Worm (Caenorhabditis elegans): ENCODE data around the gene ctf-18.

ctf-18 gene

DNA sequence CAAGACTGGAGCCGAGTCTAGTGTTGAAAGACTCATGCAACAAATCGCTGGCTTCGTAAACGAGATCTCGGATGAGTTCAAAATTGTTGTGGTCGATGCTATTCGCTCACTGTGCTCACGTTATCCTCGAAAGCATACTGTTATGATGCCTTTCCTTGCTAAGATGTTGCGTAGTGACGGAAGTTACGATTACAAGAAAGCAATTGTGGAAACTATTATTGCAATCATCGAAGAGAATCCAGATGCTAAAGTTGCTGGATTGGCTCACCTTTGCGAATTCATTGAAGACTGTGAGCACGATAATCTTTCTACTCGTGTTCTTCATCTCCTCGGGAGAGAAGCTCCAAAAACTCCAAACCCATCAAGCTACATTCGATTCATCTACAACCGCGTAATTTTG, 27.0 kb upstream of the ctf-18 start:
- TF ChIP-seq tab-1 (GFP tag; IDR thresholded peaks at IDR 0.05) (no peak), klf-2 (GFP tag; conservative IDR thresholded peaks at IDR 0.05) (no peak), T22C8.4 (GFP tag; IDR thresholded peaks at IDR 0.05) (no peak), flt-1 (GFP tag; IDR thresholded peaks at IDR 0.05) (no peak)

DNA sequence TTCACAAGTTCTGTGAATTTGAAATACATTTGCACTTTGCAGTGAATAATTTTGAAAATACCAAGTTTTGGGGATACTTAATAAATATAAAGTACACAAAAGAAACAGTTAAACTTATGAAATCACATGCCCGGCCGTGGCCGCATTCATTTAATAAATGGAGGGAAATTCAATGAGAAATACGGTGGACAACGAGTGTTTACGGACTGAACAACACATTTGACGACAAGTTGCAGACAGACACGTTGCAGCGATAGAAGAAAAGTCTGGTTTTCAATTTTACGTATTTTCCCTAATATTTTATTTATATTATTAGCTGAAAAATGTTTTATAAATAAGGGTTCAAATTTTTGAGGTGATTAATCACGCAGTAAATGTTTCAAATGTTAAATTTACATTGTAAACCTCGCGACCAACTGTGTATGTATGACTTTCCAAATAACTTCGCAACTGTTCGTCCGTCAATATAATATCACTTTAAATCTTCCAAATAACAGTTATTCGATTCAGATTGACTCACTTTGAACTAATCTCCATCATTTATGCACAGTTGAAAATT, 25.1 kb upstream of the ctf-18 start, which contains the start of gene copg-1:
copg-1 (plus strand) TSS at position 509 of the 559 bp plus-strand sequence.
- no peak for TF ChIP-seq tab-1 (GFP tag; IDR thresholded peaks at IDR 0.05)

DNA sequence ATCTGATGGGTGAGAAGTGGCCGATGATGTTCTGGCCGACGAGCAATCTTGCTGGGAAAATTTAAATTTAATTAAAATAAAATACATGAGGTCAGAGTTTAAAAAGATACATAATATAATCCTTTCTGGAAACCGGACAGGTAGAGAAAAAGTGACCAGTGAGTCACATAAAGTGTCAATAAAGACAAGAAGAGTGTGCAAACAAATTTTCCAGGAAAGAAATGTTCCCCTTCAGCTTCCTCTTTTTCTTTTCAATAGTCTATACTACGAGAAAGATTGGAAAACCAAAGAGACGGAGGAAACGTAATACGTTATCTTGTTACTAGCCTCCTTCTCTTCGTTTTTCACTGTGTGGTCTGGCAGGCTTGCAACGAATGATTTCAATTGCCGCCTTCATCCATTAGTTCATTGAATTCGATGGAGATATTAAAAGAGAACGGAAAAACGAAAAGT, 24.1 kb upstream of the ctf-18 start, which contains the start of gene tsp-12:
tsp-12 (minus strand) TSS at position 51 of the 453 bp plus-strand sequence.
- TF ChIP-seq tab-1 (GFP tag; IDR thresholded peaks at IDR 0.05) (no peak), ztf-23 (GFP tag; IDR thresholded peaks at IDR 0.05) (no peak), cog-1 (tag; optimal IDR thresholded peaks at IDR 0.05) (no peak), ztf-29 (GFP tag; IDR thresholded peaks at IDR 0.05) (no peak), T22C8.4 (GFP tag; IDR thresholded peaks at IDR 0.05) (no peak), ref-1 (GFP tag; conservative IDR thresholded peaks at IDR 0.05) (no peak), flt-1 (GFP tag; IDR thresholded peaks at IDR 0.05) (no peak), klf-2 (GFP tag; conservative IDR thresholded peaks at IDR 0.05) (no peak), med-1 (GFP tag; optimal IDR thresholded peaks at IDR 0.05; ENCODE audit: insufficient read depth) (no peak)

DNA sequence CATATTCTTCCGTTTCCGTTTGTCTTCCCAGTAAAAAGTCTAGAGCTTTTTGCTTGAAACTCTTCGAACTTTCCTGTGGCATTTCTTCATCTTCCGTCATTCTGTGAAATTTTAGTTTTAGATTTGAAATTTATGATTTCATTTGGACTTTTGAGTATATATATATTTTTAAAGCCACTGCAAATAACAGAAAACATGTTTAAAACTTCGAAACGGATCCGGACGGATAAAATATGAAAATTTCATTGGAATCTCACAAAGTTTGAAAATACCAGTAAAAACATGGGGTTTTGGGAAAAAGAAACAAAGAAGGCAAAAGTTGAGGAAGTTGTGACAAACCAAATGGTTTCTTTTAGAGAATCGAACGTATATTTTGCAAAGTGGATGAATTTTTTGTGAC, 22.5 kb upstream of the ctf-18 start, which contains the start of gene pigs-1:
pigs-1 (minus strand) TSS at position 101 of the 400 bp plus-strand sequence.
- TF ChIP-seq ztf-23 (GFP tag; IDR thresholded peaks at IDR 0.05), result no peak
- TF ChIP-seq ztf-29 (GFP tag; IDR thresholded peaks at IDR 0.05), result no peak

DNA sequence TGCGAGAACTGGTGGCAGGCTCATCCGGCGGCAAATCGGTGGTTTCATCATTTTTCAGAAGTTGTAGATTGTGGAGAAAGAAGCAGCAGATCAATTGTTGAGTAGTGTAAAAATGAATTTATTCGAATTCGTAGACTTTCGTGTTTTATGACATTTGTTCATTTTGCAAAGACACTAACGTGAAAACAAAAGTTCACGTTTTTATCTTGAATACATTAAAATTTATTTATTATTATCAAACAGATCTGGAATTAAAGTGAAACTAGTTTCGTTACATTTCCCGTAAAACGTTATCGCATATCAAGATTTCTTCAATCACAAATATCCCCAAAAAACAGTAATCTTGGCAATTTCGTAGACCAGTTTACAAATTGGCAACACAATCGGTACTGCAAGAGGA, 20.4 kb upstream of the ctf-18 start, which contains the start of gene T14G10.8:
T14G10.8 (minus strand) TSS at position 101 of the 400 bp plus-strand sequence.
- TF ChIP-seq T22C8.4 (GFP tag; IDR thresholded peaks at IDR 0.05), result no peak
- no peak for TF ChIP-seq tab-1 (GFP tag; IDR thresholded peaks at IDR 0.05)
- TF ChIP-seq ztf-29 (GFP tag; IDR thresholded peaks at IDR 0.05), result no peak
- no peak for TF ChIP-seq klf-2 (GFP tag; conservative IDR thresholded peaks at IDR 0.05)
- no peak for TF ChIP-seq cog-1 (tag; optimal IDR thresholded peaks at IDR 0.05)
- no peak for TF ChIP-seq flt-1 (GFP tag; IDR thresholded peaks at IDR 0.05)
- no peak for TF ChIP-seq ref-1 (GFP tag; conservative IDR thresholded peaks at IDR 0.05)
- no peak for TF ChIP-seq med-1 (GFP tag; optimal IDR thresholded peaks at IDR 0.05; ENCODE audit: insufficient read depth)
- TF ChIP-seq ztf-23 (GFP tag; IDR thresholded peaks at IDR 0.05), result no peak

DNA sequence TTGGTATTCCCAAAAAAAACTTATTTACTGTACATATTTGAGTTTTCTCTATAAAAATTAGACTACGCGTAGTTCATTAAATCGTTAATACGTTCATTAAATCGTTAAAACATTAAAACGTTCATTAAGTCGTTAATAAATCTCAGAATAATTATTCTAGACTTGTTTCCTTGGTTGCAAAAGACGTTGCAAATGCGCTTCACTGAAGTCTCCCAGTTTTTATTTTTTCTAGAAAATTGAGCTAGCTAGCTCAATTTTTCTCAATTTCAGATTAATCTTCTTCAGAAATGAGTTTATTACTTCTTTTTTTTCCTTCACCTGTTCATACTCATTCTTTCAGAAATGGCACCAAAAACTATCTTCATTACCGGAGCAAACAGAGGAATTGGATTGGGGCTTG, 18.5 kb upstream of the ctf-18 start:
- TF ChIP-seq flt-1 (GFP tag; IDR thresholded peaks at IDR 0.05) (no peak), ztf-29 (GFP tag; IDR thresholded peaks at IDR 0.05) (no peak), ref-1 (GFP tag; conservative IDR thresholded peaks at IDR 0.05) (no peak), T22C8.4 (GFP tag; IDR thresholded peaks at IDR 0.05) (no peak), klf-2 (GFP tag; conservative IDR thresholded peaks at IDR 0.05) (no peak), ztf-23 (GFP tag; IDR thresholded peaks at IDR 0.05) (no peak), med-1 (GFP tag; optimal IDR thresholded peaks at IDR 0.05; ENCODE audit: insufficient read depth) (no peak), tab-1 (GFP tag; IDR thresholded peaks at IDR 0.05) (no peak), cog-1 (tag; optimal IDR thresholded peaks at IDR 0.05) (no peak)

DNA sequence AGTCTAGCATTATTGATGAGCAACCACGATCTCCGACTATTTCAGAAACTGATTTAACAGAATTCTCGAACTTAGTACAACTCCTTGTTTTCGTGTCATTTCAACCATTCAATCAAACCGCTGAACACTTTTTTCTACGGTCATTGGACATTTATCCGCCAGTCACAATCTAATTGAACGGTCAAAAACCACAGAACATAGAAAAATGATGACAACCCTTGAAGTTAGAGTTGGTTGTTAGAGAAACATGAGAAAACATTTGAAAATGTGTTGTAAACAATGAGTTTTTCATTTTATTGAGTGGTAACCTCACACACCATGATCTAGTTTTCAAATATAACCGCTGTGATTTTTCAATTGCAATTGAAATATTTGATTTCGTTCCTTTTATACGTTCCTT, 18.0 kb upstream of the ctf-18 start:
- TF ChIP-seq flt-1 (GFP tag; IDR thresholded peaks at IDR 0.05) (no peak), ztf-23 (GFP tag; IDR thresholded peaks at IDR 0.05) (no peak), ref-1 (GFP tag; conservative IDR thresholded peaks at IDR 0.05) (no peak), tab-1 (GFP tag; IDR thresholded peaks at IDR 0.05) (no peak), cog-1 (tag; optimal IDR thresholded peaks at IDR 0.05) (no peak), T22C8.4 (GFP tag; IDR thresholded peaks at IDR 0.05) (no peak), med-1 (GFP tag; optimal IDR thresholded peaks at IDR 0.05; ENCODE audit: insufficient read depth) (no peak), ztf-29 (GFP tag; IDR thresholded peaks at IDR 0.05) (no peak), klf-2 (GFP tag; conservative IDR thresholded peaks at IDR 0.05) (no peak)

DNA sequence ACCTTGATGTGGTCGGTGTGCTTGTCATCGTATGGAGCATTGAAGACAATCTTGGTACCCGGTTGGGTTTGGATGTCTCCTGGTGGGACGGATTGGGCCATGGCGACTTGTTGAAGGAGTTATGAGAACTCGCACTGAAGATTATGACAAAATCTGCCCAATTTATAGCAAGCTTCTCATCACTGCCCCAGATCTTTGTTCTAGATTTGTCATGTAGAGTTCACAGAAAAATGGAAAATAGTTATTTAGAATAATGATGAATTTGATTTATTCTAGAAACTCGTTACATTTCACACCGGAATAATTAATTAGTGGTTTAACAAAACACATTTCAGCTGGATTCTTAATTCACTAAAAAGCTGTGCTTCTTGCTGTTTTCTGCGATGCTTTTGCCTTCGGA, 17.2 kb upstream of the ctf-18 start, which contains the start of gene msp-38:
msp-38 (minus strand) TSS at position 101 of the 400 bp plus-strand sequence.
- TF ChIP-seq flt-1 (GFP tag; IDR thresholded peaks at IDR 0.05) (no peak), ref-1 (GFP tag; conservative IDR thresholded peaks at IDR 0.05) (no peak), ztf-23 (GFP tag; IDR thresholded peaks at IDR 0.05) (no peak)

DNA sequence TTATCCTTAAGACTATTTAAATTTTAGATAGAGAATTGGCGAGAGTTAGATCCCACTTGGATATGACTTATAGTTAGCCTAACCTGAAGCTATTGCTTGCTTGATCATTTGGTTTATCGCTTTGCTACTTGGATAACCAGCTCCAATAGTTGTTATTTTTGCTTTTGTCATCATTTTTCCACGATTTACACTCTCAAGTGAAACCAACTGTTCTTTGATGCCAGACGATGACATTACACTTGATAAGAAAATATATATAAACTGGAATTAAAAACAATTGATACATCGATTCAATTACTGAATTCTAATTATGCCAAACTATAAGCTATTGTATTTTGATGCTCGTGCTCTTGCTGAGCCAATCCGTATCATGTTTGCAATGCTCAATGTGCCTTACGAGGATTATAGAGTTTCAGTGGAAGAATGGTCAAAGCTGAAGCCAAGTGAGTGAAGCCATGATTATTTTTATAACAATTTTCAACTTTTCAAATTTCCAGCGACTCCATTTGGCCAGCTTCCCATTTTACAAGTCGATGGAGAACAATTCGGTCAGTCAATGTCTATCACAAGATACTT, 15.6 kb upstream of the ctf-18 start, which contains the start of the genes gst-2, gst-4 and dhs-12:
gst-2 (minus strand) TSS at position 132 of the 576 bp plus-strand sequence.
gst-4 (plus strand) TSS at position 296 of the 576 bp plus-strand sequence.
dhs-12 (plus strand) TSS at position 526 of the 576 bp plus-strand sequence.
- no peak for TF ChIP-seq ztf-23 (GFP tag; IDR thresholded peaks at IDR 0.05)
- TF ChIP-seq flt-1 (GFP tag; IDR thresholded peaks at IDR 0.05), result no peak
- TF ChIP-seq cog-1 (tag; optimal IDR thresholded peaks at IDR 0.05), result no peak
- no peak for TF ChIP-seq med-1 (GFP tag; optimal IDR thresholded peaks at IDR 0.05; ENCODE audit: insufficient read depth)
- no peak for TF ChIP-seq tab-1 (GFP tag; IDR thresholded peaks at IDR 0.05)
- no peak for TF ChIP-seq klf-2 (GFP tag; conservative IDR thresholded peaks at IDR 0.05)
- no peak for TF ChIP-seq ztf-29 (GFP tag; IDR thresholded peaks at IDR 0.05)
- TF ChIP-seq ref-1 (GFP tag; conservative IDR thresholded peaks at IDR 0.05), result no peak
- TF ChIP-seq T22C8.4 (GFP tag; IDR thresholded peaks at IDR 0.05), result no peak

DNA sequence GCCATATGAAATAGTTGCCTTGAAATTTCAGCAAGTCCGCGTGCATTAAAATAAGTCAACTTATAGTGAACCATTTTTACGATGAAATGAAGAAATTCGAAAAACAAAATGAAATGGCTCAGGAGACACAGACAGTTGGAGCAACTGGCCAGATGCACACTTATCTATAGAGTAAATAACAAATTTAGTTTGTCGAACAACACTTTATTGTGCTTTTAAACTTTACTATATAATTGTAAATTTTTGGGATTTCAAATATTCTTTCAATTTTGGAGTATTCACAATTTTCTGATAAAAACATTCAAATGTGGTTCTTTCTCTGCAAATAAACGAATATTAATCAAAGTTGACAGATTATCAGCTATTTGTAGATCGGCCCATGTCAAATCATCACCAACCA, 13.7 kb upstream of the ctf-18 start, which contains the start of gene gst-3:
gst-3 (minus strand) TSS at position 101 of the 400 bp plus-strand sequence.
- no peak for TF ChIP-seq ztf-23 (GFP tag; IDR thresholded peaks at IDR 0.05)
- TF ChIP-seq ztf-29 (GFP tag; IDR thresholded peaks at IDR 0.05), result no peak
- no peak for TF ChIP-seq med-1 (GFP tag; optimal IDR thresholded peaks at IDR 0.05; ENCODE audit: insufficient read depth)
- TF ChIP-seq ref-1 (GFP tag; conservative IDR thresholded peaks at IDR 0.05), result no peak
- TF ChIP-seq cog-1 (tag; optimal IDR thresholded peaks at IDR 0.05), result no peak
- no peak for TF ChIP-seq klf-2 (GFP tag; conservative IDR thresholded peaks at IDR 0.05)
- TF ChIP-seq tab-1 (GFP tag; IDR thresholded peaks at IDR 0.05), result no peak
- no peak for TF ChIP-seq T22C8.4 (GFP tag; IDR thresholded peaks at IDR 0.05)
- no peak for TF ChIP-seq flt-1 (GFP tag; IDR thresholded peaks at IDR 0.05)
